Worm (Caenorhabditis elegans): ENCODE data around the gene frm-8.
"Not testable (repeated sequence)": the region's sequence is repeated elsewhere in the genome, so short reads cannot be mapped to it uniquely, and the experiment has no call there.

The frm-8 gene

DNA sequence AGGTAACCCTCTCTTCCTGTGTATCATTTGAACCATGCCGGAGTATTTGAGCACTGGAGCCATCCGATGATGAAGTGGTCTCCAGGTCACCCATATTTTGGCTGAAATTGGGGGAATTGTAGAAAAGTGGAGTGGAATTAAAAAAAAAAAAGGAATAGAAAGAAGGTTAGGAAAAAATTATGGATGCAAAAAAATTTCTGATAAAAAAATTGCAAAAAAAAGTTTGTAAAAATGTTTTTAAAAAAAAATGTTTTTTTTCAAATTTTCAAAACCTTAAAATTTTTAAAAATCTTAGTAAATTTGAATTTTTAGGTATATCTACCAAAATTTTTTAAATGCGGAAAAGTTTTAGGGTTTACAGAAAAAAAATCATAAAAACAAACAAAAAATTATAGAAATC, at the start of gene frm-8:
Gene frm-8 (minus strand): TSS at position 101 of the 400 bp plus-strand sequence.
- TF ChIP-seq drap-1 (GFP tag; optimal IDR thresholded peaks at IDR 0.05) (no peak), nhr-28 (tag; optimal IDR thresholded peaks at IDR 0.05) (no peak), snpc-4 (tag; optimal IDR thresholded peaks at IDR 0.05) (no peak), cnd-1 (tag; optimal IDR thresholded peaks at IDR 0.05) (no peak), nhr-76 (tag; optimal IDR thresholded peaks at IDR 0.05) (no peak), nhr-12 (tag; optimal IDR thresholded peaks at IDR 0.05) (no peak), sptf-1 (tag; optimal IDR thresholded peaks at IDR 0.05) (no peak), ham-2 (GFP tag; optimal IDR thresholded peaks at IDR 0.05) (no peak), mab-5 (tag; optimal IDR thresholded peaks at IDR 0.05) (no peak), nhr-237 (tag; optimal IDR thresholded peaks at IDR 0.05) (no peak), unc-62 (GFP tag; optimal IDR thresholded peaks at IDR 0.05) (no peak), tbx-8 (GFP tag; optimal IDR thresholded peaks at IDR 0.05) (no peak)

DNA sequence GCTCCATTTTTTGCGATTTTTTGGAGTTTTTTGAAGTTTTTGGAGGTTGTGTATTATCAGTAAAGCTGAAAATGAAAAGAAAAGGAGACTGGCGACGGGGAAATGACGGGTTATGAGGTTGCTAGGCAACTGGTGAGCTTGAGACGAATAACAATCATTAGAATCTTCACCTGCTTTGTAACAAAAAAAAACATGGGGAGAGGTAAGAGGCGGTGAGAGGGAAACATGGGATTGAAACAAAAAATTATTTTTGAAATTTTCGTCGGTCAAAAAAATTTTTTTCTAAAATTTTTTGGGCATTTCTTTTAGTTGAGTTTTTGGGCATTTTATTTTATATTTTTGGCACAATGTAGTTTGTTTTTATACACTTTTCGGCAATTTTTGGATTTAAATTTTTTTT, 47.7 kb upstream of the frm-8 start, which contains the start of gene Y53G8AM.7:
Gene Y53G8AM.7 (minus strand): TSS at position 101 of the 400 bp plus-strand sequence.
- TF ChIP-seq ceh-43 (GFP tag; optimal IDR thresholded peaks at IDR 0.05) (no peak), nhr-28 (tag; optimal IDR thresholded peaks at IDR 0.05) (no peak), mls-2 (tag; optimal IDR thresholded peaks at IDR 0.05) (no peak), pha-4 (tag; optimal IDR thresholded peaks at IDR 0.05) (no peak), nhr-76 (tag; optimal IDR thresholded peaks at IDR 0.05) (no peak), nhr-237 (tag; optimal IDR thresholded peaks at IDR 0.05) (no peak), zip-8 (tag; optimal IDR thresholded peaks at IDR 0.05) (no peak), nhr-12 (tag; optimal IDR thresholded peaks at IDR 0.05) (no peak), M03D4.4 (tag; optimal IDR thresholded peaks at IDR 0.05) (no peak), elt-1 (tag; optimal IDR thresholded peaks at IDR 0.05; ENCODE audit: borderline replicate concordance, insufficient read depth) (no peak), lin-32 (GFP tag; optimal IDR thresholded peaks at IDR 0.05) (no peak), ham-2 (GFP tag; optimal IDR thresholded peaks at IDR 0.05) (no peak), sptf-1 (tag; optimal IDR thresholded peaks at IDR 0.05) (no peak), ces-1 (GFP tag; optimal IDR thresholded peaks at IDR 0.05) (no peak), tbx-8 (GFP tag; optimal IDR thresholded peaks at IDR 0.05) (no peak)

DNA sequence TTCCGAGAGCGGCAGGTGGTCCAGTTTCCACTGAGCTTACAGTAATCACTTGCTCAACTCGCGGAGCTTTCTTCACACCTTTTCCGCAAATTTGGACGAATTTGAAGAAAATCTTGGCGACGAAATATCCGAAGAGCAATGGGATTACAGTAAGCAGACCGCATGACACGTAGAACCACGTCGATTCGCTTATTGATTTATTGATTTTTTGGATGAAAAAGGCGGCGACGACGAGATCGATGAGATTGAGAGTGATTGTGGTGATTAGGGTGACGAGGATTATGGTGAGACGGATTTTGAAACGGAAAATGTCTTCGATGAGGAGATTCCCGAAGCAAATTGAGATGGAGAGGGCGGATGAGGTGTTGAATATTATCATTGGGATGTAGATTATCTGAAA, 44.7 kb upstream of the frm-8 start:
- TF ChIP-seq lsy-2 (tag; optimal IDR thresholded peaks at IDR 0.05) (no peak), elt-1 (tag; optimal IDR thresholded peaks at IDR 0.05; ENCODE audit: borderline replicate concordance, insufficient read depth) (no peak), M03D4.4 (tag; optimal IDR thresholded peaks at IDR 0.05) (no peak)

DNA sequence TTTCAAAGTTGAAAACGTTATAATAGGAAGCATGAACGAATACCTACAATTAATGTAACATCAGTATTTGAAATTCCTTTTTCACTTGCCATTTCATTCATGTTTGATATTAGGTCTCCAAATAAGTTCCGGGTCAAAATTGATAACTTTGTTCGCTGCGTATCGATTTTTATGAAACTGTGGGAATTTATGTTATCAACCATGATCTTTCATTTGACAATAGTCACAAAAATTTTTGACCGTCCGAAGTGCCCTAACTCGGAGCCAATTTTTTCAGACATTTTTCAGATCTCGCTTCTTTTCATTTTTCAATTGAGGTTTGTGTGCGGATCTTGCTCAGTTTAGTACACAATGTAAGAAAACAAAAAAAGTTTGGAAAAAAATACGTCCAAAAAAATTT, 40.7 kb upstream of the frm-8 start, which contains the start of gene Y53G8AM.6:
Gene Y53G8AM.6 (minus strand): TSS at position 101 of the 400 bp plus-strand sequence.
- TF ChIP-seq mab-5 (tag; optimal IDR thresholded peaks at IDR 0.05); mls-2 (tag; optimal IDR thresholded peaks at IDR 0.05); elt-1 (tag; optimal IDR thresholded peaks at IDR 0.05; ENCODE audit: borderline replicate concordance, insufficient read depth): not testable (repeated sequence)

DNA sequence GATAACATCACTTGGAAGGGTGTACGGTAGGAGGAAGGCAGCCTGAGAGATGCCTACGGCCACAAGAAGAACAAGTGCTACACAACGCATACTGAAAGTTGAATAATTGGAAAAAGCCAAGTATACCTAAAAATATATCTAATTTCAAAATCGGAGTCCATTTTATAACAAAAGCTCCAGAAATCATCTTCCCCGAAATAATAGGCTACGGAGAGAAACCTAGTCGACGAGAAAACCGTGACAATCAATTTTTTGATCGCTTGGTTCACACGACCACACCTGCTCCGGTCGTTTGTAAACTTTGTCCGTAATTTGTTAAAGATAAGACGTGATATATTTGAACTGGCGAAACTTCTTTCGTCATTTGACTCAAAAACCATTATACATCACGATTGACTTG, 39.4 kb upstream of the frm-8 start, which contains the start of gene nspg-7.2:
Gene nspg-7.2 (minus strand): TSS at position 101 of the 400 bp plus-strand sequence.
- TF ChIP-seq nhr-12 (tag; optimal IDR thresholded peaks at IDR 0.05) (no peak), hlh-1 (tag; optimal IDR thresholded peaks at IDR 0.05) (no peak), mep-1 (tag; optimal IDR thresholded peaks at IDR 0.05) (no peak), ham-2 (GFP tag; optimal IDR thresholded peaks at IDR 0.05) (no peak), pha-4 (tag; optimal IDR thresholded peaks at IDR 0.05) (no peak), elt-3 (tag; optimal IDR thresholded peaks at IDR 0.05) (no peak), zip-8 (tag; optimal IDR thresholded peaks at IDR 0.05) (no peak), tbx-8 (GFP tag; optimal IDR thresholded peaks at IDR 0.05) (no peak), flh-1 (GFP tag; optimal IDR thresholded peaks at IDR 0.05) (no peak), mls-2 (tag; optimal IDR thresholded peaks at IDR 0.05) (no peak), nhr-2 (tag; optimal IDR thresholded peaks at IDR 0.05) (no peak), lin-32 (GFP tag; optimal IDR thresholded peaks at IDR 0.05) (no peak), M03D4.4 (tag; optimal IDR thresholded peaks at IDR 0.05) (no peak)

DNA sequence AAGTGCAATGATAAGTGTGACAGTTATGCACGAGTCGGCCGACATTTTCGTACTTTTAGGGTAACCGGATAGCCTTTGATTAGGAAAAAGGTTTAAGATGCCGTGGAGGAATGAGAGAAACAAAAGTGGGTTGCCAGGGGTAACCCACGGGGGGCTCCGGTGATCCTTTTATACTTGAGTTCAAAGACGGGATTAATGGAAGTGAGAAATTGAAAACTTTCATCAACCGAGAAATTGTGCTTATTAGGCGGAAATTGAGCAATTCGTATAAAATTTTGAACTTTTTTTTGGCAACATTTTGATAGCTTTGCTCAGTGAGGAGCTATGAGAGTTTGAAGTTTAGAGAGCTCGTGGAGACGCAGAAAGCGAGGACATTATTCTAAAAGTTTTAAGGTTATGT, 36.6 kb upstream of the frm-8 start, which contains the start of gene Y53G8AM.4:
Gene Y53G8AM.4 (minus strand): TSS at position 101 of the 400 bp plus-strand sequence.
- TF ChIP-seq unc-120 (tag; optimal IDR thresholded peaks at IDR 0.05; ENCODE audit: poor library complexity, severe bottlenecking), result no peak

Measured in whole organism, mixed stage, embryonic.